Worm (Caenorhabditis elegans) whole organism, L3 larva: ENCODE data around the gene aak-1.

Source experiments
- R02D3.7 ChIP-seq: fragments of 150-350 bp; optimal IDR thresholded peaks from 2 replicates; lab custom pipeline; 2014; ENCODE audit warnings: missing biosample characterization, missing genetic modification characterization
- ZK546.5 ChIP-seq: sonication (generic microtip); optimal IDR thresholded peaks from 2 replicates; lab custom pipeline; 2017; ENCODE audit warnings: missing biosample characterization, missing genetic modification characterization
- aly-2 ChIP-seq: fragments of 150-350 bp; optimal IDR thresholded peaks from 2 replicates; lab custom pipeline; 2014; ENCODE audit warnings: missing biosample characterization, missing genetic modification characterization
- ceh-16 ChIP-seq: sonication (generic microtip); optimal IDR thresholded peaks from 2 replicates; lab custom pipeline; 2017; ENCODE audit warnings: missing biosample characterization, missing genetic modification characterization
- ceh-28 ChIP-seq: fragments of 150-350 bp; optimal IDR thresholded peaks from 2 replicates; lab custom pipeline; 2014; ENCODE audit warnings: missing biosample characterization, missing genetic modification reagents, missing genetic modification characterization
- ceh-82 ChIP-seq: fragments of 150-350 bp; optimal IDR thresholded peaks from 2 replicates; lab custom pipeline; 2014; ENCODE audit warnings: missing biosample characterization, missing genetic modification characterization
- ceh-9 ChIP-seq: sonication (generic microtip); optimal IDR thresholded peaks from 2 replicates; lab custom pipeline; 2018; ENCODE audit warnings: missing biosample characterization, missing genetic modification characterization
- daf-12 ChIP-seq: fragments of 150-350 bp; optimal IDR thresholded peaks from 2 replicates; lab custom pipeline; 2014; ENCODE audit warnings: missing biosample characterization, missing genetic modification reagents, missing genetic modification characterization
- egl-27 ChIP-seq: sonication (generic microtip); optimal IDR thresholded peaks from 4 replicates; lab custom pipeline; 2017; ENCODE audit warnings: missing biosample characterization, missing genetic modification reagents, missing genetic modification characterization
- egl-5 ChIP-seq: fragments of 150-350 bp; optimal IDR thresholded peaks from 2 replicates; lab custom pipeline; 2017; ENCODE audit warnings: missing biosample characterization, missing genetic modification reagents, missing genetic modification characterization, inconsistent platforms
- elt-1 ChIP-seq: fragments of 150-350 bp; optimal IDR thresholded peaks from 2 replicates; lab custom pipeline; 2014; ENCODE audit warnings: missing biosample characterization, missing genetic modification characterization
- elt-2 ChIP-seq: sonication (generic microtip); optimal IDR thresholded peaks from 2 replicates; lab custom pipeline; 2016; ENCODE audit warnings: missing genetic modification reagents, mild to moderate bottlenecking, missing genetic modification characterization, missing compliant biosample characterization
- elt-3 ChIP-seq, 3 experiments: fragments of 150-350 bp in 1 of 3; sonication (generic microtip) in 2 of 3; optimal IDR thresholded peaks; 2 replicates in 2 of 3; 4 replicates in 1 of 3; lab custom pipeline; 2014 to 2017; ENCODE audit warnings: missing biosample characterization in 3 of 3, missing genetic modification characterization in 3 of 3
- eor-1 ChIP-seq, 2 experiments: fragments of 150-350 bp; optimal IDR thresholded peaks; 2 replicates each; lab custom pipeline; 2014 to 2018; ENCODE audit warnings: missing biosample characterization in 2 of 2, missing genetic modification characterization in 2 of 2
- fkh-10 ChIP-seq: sonication (generic microtip); optimal IDR thresholded peaks from 2 replicates; lab custom pipeline; 2017; ENCODE audit warnings: missing biosample characterization, missing genetic modification reagents, missing genetic modification characterization
- fkh-2 ChIP-seq: fragments of 150-350 bp; optimal IDR thresholded peaks from 2 replicates; lab custom pipeline; 2014; ENCODE audit warnings: missing biosample characterization, missing genetic modification reagents, missing genetic modification characterization
- fos-1 ChIP-seq: fragments of 150-350 bp; optimal IDR thresholded peaks from 2 replicates; lab custom pipeline; 2014; ENCODE audit warnings: missing biosample characterization, missing genetic modification characterization
- hmg-11 ChIP-seq: sonication (generic microtip); optimal IDR thresholded peaks from 2 replicates; lab custom pipeline; 2016; ENCODE audit warnings: missing genetic modification characterization, missing compliant biosample characterization
- jun-1 ChIP-seq: fragments of 150-350 bp; optimal IDR thresholded peaks from 2 replicates; lab custom pipeline; 2014; ENCODE audit warnings: missing biosample characterization, missing genetic modification reagents, missing genetic modification characterization
- lin-15B ChIP-seq: fragments of 150-350 bp; optimal IDR thresholded peaks from 2 replicates; lab custom pipeline; 2014; ENCODE audit warnings: missing biosample characterization, missing genetic modification characterization
- lin-39 ChIP-seq: fragments of 150-350 bp; optimal IDR thresholded peaks from 2 replicates; lab custom pipeline; 2018; ENCODE audit warnings: missing biosample characterization, missing genetic modification reagents, missing genetic modification characterization
- lsy-12 ChIP-seq: sonication (generic microtip); optimal IDR thresholded peaks from 2 replicates; lab custom pipeline; 2016; ENCODE audit warnings: mild to moderate bottlenecking, missing genetic modification characterization, missing compliant biosample characterization
- mdl-1 ChIP-seq: fragments of 150-350 bp; optimal IDR thresholded peaks from 2 replicates; lab custom pipeline; 2014; ENCODE audit warnings: missing biosample characterization, missing genetic modification characterization
- mml-1 ChIP-seq: fragments of 150-350 bp; sonication (generic microtip); optimal IDR thresholded peaks from 3 replicates; lab custom pipeline; 2014; ENCODE audit warnings: missing biosample characterization, missing genetic modification characterization
- nfya-1 ChIP-seq: sonication (generic microtip); optimal IDR thresholded peaks from 2 replicates; lab custom pipeline; 2017; ENCODE audit warnings: missing genetic modification characterization, mild to moderate bottlenecking, missing compliant biosample characterization, antibody characterized with exemption, moderate library complexity; ENCODE audit not compliant: insufficient read depth
- nhr-11 ChIP-seq: fragments of 150-350 bp; optimal IDR thresholded peaks from 2 replicates; lab custom pipeline; 2014; ENCODE audit warnings: missing biosample characterization, missing genetic modification characterization
- nhr-12 ChIP-seq: fragments of 150-350 bp; optimal IDR thresholded peaks from 2 replicates; lab custom pipeline; 2014; ENCODE audit warnings: missing biosample characterization, missing genetic modification characterization
- nhr-23 ChIP-seq: fragments of 150-350 bp; optimal IDR thresholded peaks from 2 replicates; lab custom pipeline; 2014; ENCODE audit warnings: missing biosample characterization, missing genetic modification reagents, missing genetic modification characterization
- nhr-237 ChIP-seq: fragments of 150-350 bp; optimal IDR thresholded peaks from 2 replicates; lab custom pipeline; 2014; ENCODE audit warnings: missing biosample characterization, missing genetic modification characterization
- nhr-25 ChIP-seq: sonication (generic microtip); optimal IDR thresholded peaks from 2 replicates; lab custom pipeline; 2017; ENCODE audit warnings: missing biosample characterization, missing genetic modification characterization
- nhr-43 ChIP-seq: sonication (generic microtip); optimal IDR thresholded peaks from 2 replicates; lab custom pipeline; 2016; ENCODE audit warnings: mild to moderate bottlenecking, missing genetic modification characterization, missing compliant biosample characterization; ENCODE audit not compliant: poor library complexity, severe bottlenecking
- nhr-67 ChIP-seq: fragments of 150-350 bp; optimal IDR thresholded peaks from 2 replicates; lab custom pipeline; 2014; ENCODE audit warnings: missing biosample characterization, missing genetic modification characterization
- nhr-76 ChIP-seq: fragments of 150-350 bp; sonication (generic microtip); optimal IDR thresholded peaks from 5 replicates; lab custom pipeline; 2014; ENCODE audit warnings: missing biosample characterization, missing genetic modification characterization
- nhr-77 ChIP-seq: fragments of 150-350 bp; optimal IDR thresholded peaks from 2 replicates; lab custom pipeline; 2014; ENCODE audit warnings: missing biosample characterization, missing genetic modification characterization
- pha-4 ChIP-seq: fragments of 150-350 bp; optimal IDR thresholded peaks from 2 replicates; lab custom pipeline; 2014; ENCODE audit warnings: missing biosample characterization, missing genetic modification reagents, missing genetic modification characterization
- pqm-1 ChIP-seq: fragments of 150-350 bp; optimal IDR thresholded peaks from 2 replicates; lab custom pipeline; 2017; ENCODE audit warnings: missing biosample characterization, missing genetic modification characterization, inconsistent platforms
- sea-2 ChIP-seq: fragments of 150-350 bp; sonication (generic microtip); optimal IDR thresholded peaks from 4 replicates; lab custom pipeline; 2014; ENCODE audit warnings: missing biosample characterization, missing genetic modification reagents, missing genetic modification characterization
- skn-1 ChIP-seq: fragments of 150-350 bp; optimal IDR thresholded peaks from 2 replicates; lab custom pipeline; 2014; ENCODE audit warnings: missing biosample characterization, missing genetic modification characterization
- snpc-4 ChIP-seq: fragments of 150-350 bp; optimal IDR thresholded peaks from 2 replicates; lab custom pipeline; 2014; ENCODE audit warnings: missing biosample characterization, missing genetic modification characterization
- unc-39 ChIP-seq: sonication (generic microtip); optimal IDR thresholded peaks from 4 replicates; lab custom pipeline; 2017; ENCODE audit warnings: missing biosample characterization, missing genetic modification characterization
- unc-62 ChIP-seq: fragments of 150-350 bp; sonication (generic microtip); optimal IDR thresholded peaks from 4 replicates; lab custom pipeline; 2014; ENCODE audit warnings: missing biosample characterization, missing genetic modification reagents, missing genetic modification characterization
- ztf-11 ChIP-seq: fragments of 150-350 bp; optimal IDR thresholded peaks from 2 replicates; lab custom pipeline; 2014; ENCODE audit warnings: missing biosample characterization, missing genetic modification characterization
- ztf-4 ChIP-seq: fragments of 150-350 bp; optimal IDR thresholded peaks from 2 replicates; lab custom pipeline; 2014; ENCODE audit warnings: missing biosample characterization, missing genetic modification characterization

Gene aak-1

ce11 chrIII:8754682-8755081 is 6.2 kb downstream of the aak-1 start, which contains the start of gene tomm-70:
Gene tomm-70, minus strand, starts transcription at chrIII:8754750.
- no peak for TF ChIP-seq mdl-1 (tag; lab: Kevin White, UChicago)
- no peak for TF ChIP-seq sea-2 (GFP tag; lab: Kevin White, UChicago)
- peak; percentile 7 for TF ChIP-seq hmg-11 (tag; lab: Kevin White, UChicago)
- peak; percentile 63 for TF ChIP-seq R02D3.7 (tag; lab: Kevin White, UChicago)
- TF ChIP-seq nfya-1 (tag; lab: Kevin White, UChicago) = peak; percentile 18
- no peak for TF ChIP-seq elt-3 (tag; optimal IDR thresholded peaks at IDR 0.05; lab: Kevin White, UChicago)
- no peak for TF ChIP-seq ceh-9
- no peak for TF ChIP-seq ztf-11
- TF ChIP-seq pha-4 = peak; percentile 79
- TF ChIP-seq elt-2 = peak; percentile 26
- TF ChIP-seq, all 47 proteins: peak for 5

DNA sequence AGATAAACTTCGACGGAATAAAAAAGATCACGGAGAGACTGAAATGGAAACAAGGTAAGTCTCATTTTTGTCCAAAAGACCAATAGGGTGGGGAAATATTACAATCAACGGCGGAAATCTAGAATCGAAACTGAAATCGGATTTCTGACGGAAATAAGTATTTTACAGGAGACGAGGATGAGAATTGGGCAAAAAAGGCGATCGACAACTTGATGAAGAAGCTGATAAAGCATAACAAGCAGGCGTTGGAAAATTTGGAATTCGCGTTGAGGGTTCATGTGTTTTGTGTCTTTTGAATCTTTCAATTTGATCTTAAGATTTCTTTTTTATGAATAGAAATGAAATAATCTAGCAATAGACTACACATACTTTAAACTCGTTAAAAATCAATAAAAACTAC is 10.3 kb downstream of the aak-1 start, which contains the start of gene ugtp-1:
Gene ugtp-1 (minus strand): TSS at position 101 of the 400 bp plus-strand sequence.
- TF ChIP-seq elt-1 (tag; lab: Kevin White, UChicago) (peak; percentile 6), nhr-237 (tag; lab: Kevin White, UChicago) (no peak)
- TF ChIP-seq, all 47 proteins: peak for 1

DNA sequence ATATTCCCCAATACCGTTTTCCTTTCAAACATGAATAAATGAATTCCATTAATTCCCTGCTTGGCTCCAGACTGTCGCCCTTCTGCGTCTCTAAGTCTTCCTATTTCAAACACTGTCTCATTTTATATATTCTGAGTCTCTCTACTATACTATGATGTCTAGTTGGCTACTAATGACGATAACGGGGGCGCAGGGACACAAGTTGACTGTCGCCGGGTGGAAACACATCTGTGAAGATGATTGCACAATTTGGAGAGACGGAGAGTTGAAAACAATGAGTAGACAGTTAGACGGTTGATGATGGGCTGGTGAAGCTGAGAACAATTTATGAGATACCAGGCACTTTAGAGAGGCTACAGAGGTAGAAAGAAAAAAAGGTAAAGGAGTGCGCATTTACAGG is 11.4 kb downstream of the aak-1 start, which contains the start of gene sma-2:
Gene sma-2 (plus strand): TSS at position 194 of the 400 bp plus-strand sequence.
- TF ChIP-seq lsy-12 (tag; lab: Kevin White, UChicago) (peak; percentile 53), hmg-11 (tag; lab: Kevin White, UChicago) (peak; percentile 48), nhr-237 (tag; lab: Kevin White, UChicago) (no peak), ceh-16 (tag; lab: Kevin White, UChicago) (no peak), ceh-82 (tag; lab: Kevin White, UChicago) (no peak), mml-1 (no peak), lin-39 (tag; lab: Kevin White, UChicago) (no peak), nhr-12 (tag; lab: Kevin White, UChicago) (no peak), nhr-43 (peak; percentile 41), pha-4 (peak; percentile 89), aly-2 (tag; lab: Kevin White, UChicago) (no peak), lin-15B (tag; lab: Kevin White, UChicago) (peak; percentile 18), nhr-67 (tag; lab: Kevin White, UChicago) (no peak), daf-12 (no peak), egl-27 (tag; lab: Kevin White, UChicago) (peak; percentile 80), nhr-11 (tag; lab: Kevin White, UChicago) (no peak), fkh-10 (no peak), unc-39 (tag; lab: Kevin White, UChicago) (no peak), skn-1 (tag; lab: Kevin White, UChicago) (no peak), sea-2 (GFP tag; lab: Kevin White, UChicago) (no peak), snpc-4 (tag; lab: Kevin White, UChicago) (no peak), eor-1 (tag; optimal IDR thresholded peaks at IDR 0.05; lab: Kevin White, UChicago) (no peak), unc-62 (GFP tag; lab: Kevin White, UChicago) (no peak), nhr-77 (tag; lab: Kevin White, UChicago) (no peak), egl-5 (tag; lab: Kevin White, UChicago) (no peak), ztf-4 (tag; lab: Kevin White, UChicago) (no peak), pqm-1 (tag; lab: Kevin White, UChicago) (peak; percentile 94), fkh-2 (tag; lab: Kevin White, UChicago) (no peak), jun-1 (tag; lab: Kevin White, UChicago) (peak; percentile 57), elt-3 (tag; optimal IDR thresholded peaks at IDR 0.05; lab: Kevin White, UChicago) (no peak), mdl-1 (tag; lab: Kevin White, UChicago) (no peak), fos-1 (tag; lab: Kevin White, UChicago) (no peak), nfya-1 (tag; lab: Kevin White, UChicago) (peak; percentile 22), nhr-25 (tag; lab: Kevin White, UChicago) (peak; percentile 89), R02D3.7 (tag; lab: Kevin White, UChicago) (no peak), elt-1 (tag; lab: Kevin White, UChicago) (no peak), nhr-76 (no peak), ZK546.5 (tag; lab: Kevin White, UChicago) (no peak), nhr-23 (tag; lab: Kevin White, UChicago) (peak; percentile 64), ceh-28 (tag; lab: Kevin White, UChicago) (peak; percentile 35), elt-2 (peak; percentile 95)
